Worm (Caenorhabditis elegans) whole organism, late embryonic: ENCODE results near the gene C55A6.3.

Experiments
- eyg-1 ChIP-seq: sonication (generic microtip); optimal IDR thresholded peaks from 2 replicates; lab custom pipeline; 2016; ENCODE audit warnings: missing genotype, missing genetic modification characterization, missing compliant biosample characterization
- fkh-6 ChIP-seq: sonication (generic microtip); optimal IDR thresholded peaks from 2 replicates; lab custom pipeline; 2016; ENCODE audit warnings: missing genetic modification characterization, missing compliant biosample characterization
- madf-2 ChIP-seq: sonication (generic microtip); optimal IDR thresholded peaks from 2 replicates; lab custom pipeline; 2017; ENCODE audit warnings: missing genetic modification characterization, missing compliant biosample characterization
- pqm-1 ChIP-seq: sonication (generic microtip); optimal IDR thresholded peaks from 2 replicates; lab custom pipeline; 2016; ENCODE audit warnings: missing genetic modification characterization, missing compliant biosample characterization
- tbx-2 ChIP-seq: sonication (generic microtip); optimal IDR thresholded peaks from 2 replicates; lab custom pipeline; 2016; ENCODE audit warnings: missing genetic modification characterization, missing compliant biosample characterization
- ttx-3 ChIP-seq: sonication (generic microtip); optimal IDR thresholded peaks from 2 replicates; lab custom pipeline; 2016; ENCODE audit warnings: missing genetic modification reagents, missing genetic modification characterization, missing compliant biosample characterization
- unc-3 ChIP-seq, 2 experiments: fragments of 200-800 bp in 1 of 2; sonication (Bioruptor generic) in 1 of 2; sonication (generic microtip) in 1 of 2; conservative IDR thresholded peaks in 1 of 2; optimal IDR thresholded peaks in 1 of 2; 2 replicates each; pipeline versions ENCODE4 v1.3.6 to Lab custom; 2016 to 2022; ENCODE audit warnings: missing compliant biosample characterization in 2 of 2, missing genetic modification characterization in 2 of 2, missing genetic modification reagents in 1 of 2
- ztf-16 ChIP-seq: sonication (generic microtip); optimal IDR thresholded peaks from 2 replicates; lab custom pipeline; 2017; ENCODE audit warnings: missing genetic modification characterization, missing compliant biosample characterization

ce11 chrV:11543564-11543963 lies 30.2 kb upstream of the C55A6.3 start, which contains the start of gene F38B7.2:
- no peak for TF ChIP-seq ttx-3
- TF ChIP-seq fkh-6 (tag; lab: Kevin White, UChicago), result no peak
- TF ChIP-seq ztf-16 (tag; lab: Kevin White, UChicago), result no peak
- no peak for TF ChIP-seq tbx-2 (tag; lab: Kevin White, UChicago)
- TF ChIP-seq pqm-1 (tag; lab: Kevin White, UChicago), result no peak
- no peak for TF ChIP-seq eyg-1 (tag; lab: Kevin White, UChicago)
- no peak for TF ChIP-seq madf-2 (tag; lab: Kevin White, UChicago)
- TF ChIP-seq unc-3 (GFP tag; conservative IDR thresholded peaks at IDR 0.05; lab: Robert Waterston, UW), result no peak
- no peak for TF ChIP-seq unc-3 (tag; optimal IDR thresholded peaks at IDR 0.05; lab: Kevin White, UChicago)
